Fruit fly (Drosophila melanogaster): ENCODE data around the gene RhoGAP71E.

Gene RhoGAP71E

dm6 chr3L:15553993-15554644 lies 34.5 kb upstream of the RhoGAP71E start, which contains the start of gene AGO2 (continued):
- TF ChIP-seq CG12219 (GFP tag; optimal IDR thresholded peaks at IDR 0.05) (no peak), scrt (GFP tag; optimal IDR thresholded peaks at IDR 0.05) (peak; percentile 40), Doc2 (GFP tag; IDR thresholded peaks at IDR 0.05) (no peak), ap (GFP tag; IDR thresholded peaks at IDR 0.05) (no peak), CG9876 (GFP tag; optimal IDR thresholded peaks at IDR 0.05) (no peak), wor (GFP tag; IDR thresholded peaks at IDR 0.05) (no peak), zen2 (GFP tag; IDR thresholded peaks at IDR 0.05; ENCODE audit: partially characterized antibody) (peak; percentile 69; the same call in 2 of the 3 replicates), her (GFP tag; optimal IDR thresholded peaks at IDR 0.05) (peak; percentile 50), dan (GFP tag; IDR thresholded peaks at IDR 0.05) (no peak), Max (GFP tag; optimal IDR thresholded peaks at IDR 0.05) (no peak), Dfd (GFP tag; optimal IDR thresholded peaks at IDR 0.05) (no peak), CG32767 (GFP tag; IDR thresholded peaks at IDR 0.05) (no peak), Blimp-1 (GFP tag; optimal IDR thresholded peaks at IDR 0.05) (no peak), CG5245 (GFP tag; optimal IDR thresholded peaks at IDR 0.05) (no peak), gce (GFP tag; IDR thresholded peaks at IDR 0.05) (no peak), HmgD (GFP tag; optimal IDR thresholded peaks at IDR 0.05) (peak; percentile 91), Xbp1 (GFP tag; optimal IDR thresholded peaks at IDR 0.05) (no peak), CG11456 (GFP tag; IDR thresholded peaks at IDR 0.05) (no peak), fru (optimal IDR thresholded peaks at IDR 0.05) (no peak), H15 (GFP tag; IDR thresholded peaks at IDR 0.05) (no peak), CG15269 (tag; optimal IDR thresholded peaks at IDR 0.05) (no peak), CG2678 (tag; optimal IDR thresholded peaks at IDR 0.05) (no peak), CG7987 (GFP tag; optimal IDR thresholded peaks at IDR 0.05) (no peak), CG7839 (tag; optimal IDR thresholded peaks at IDR 0.05) (no peak), CG9609 (GFP tag; optimal IDR thresholded peaks at IDR 0.05) (no peak), Hr39 (optimal IDR thresholded peaks at IDR 0.05) (no peak), CG18476 (GFP tag; optimal IDR thresholded peaks at IDR 0.05) (no peak), gcm (GFP tag; optimal IDR thresholded peaks at IDR 0.05) (no peak), zfh1 (GFP tag; IDR thresholded peaks at IDR 0.05) (no peak), amos (GFP tag; IDR thresholded peaks at IDR 0.05; ENCODE audit: partially characterized antibody) (peak; percentile 74), CG2875 (GFP tag; optimal IDR thresholded peaks at IDR 0.05) (no peak), CG1602 (GFP tag; optimal IDR thresholded peaks at IDR 0.05) (no peak), CG2202 (tag; optimal IDR thresholded peaks at IDR 0.05) (no peak), btn (GFP tag; optimal IDR thresholded peaks at IDR 0.05) (no peak), ham (GFP tag; IDR thresholded peaks at IDR 0.05) (no peak), Nf-YB (GFP tag; optimal IDR thresholded peaks at IDR 0.05) (no peak), CG7928 (GFP tag; optimal IDR thresholded peaks at IDR 0.05) (no peak), CG14710 (tag; optimal IDR thresholded peaks at IDR 0.05) (peak; percentile 81), tin (GFP tag; optimal IDR thresholded peaks at IDR 0.05) (peak; percentile 4), Mrtf (GFP tag; IDR thresholded peaks at IDR 0.05) (no peak), fd96Cb (tag; optimal IDR thresholded peaks at IDR 0.05) (no peak), CG8359 (GFP tag; optimal IDR thresholded peaks at IDR 0.05; ENCODE audit: borderline replicate concordance) (no peak), CG9797 (GFP tag; optimal IDR thresholded peaks at IDR 0.05) (peak; percentile 53), nerfin-2 (GFP tag; IDR thresholded peaks at IDR 0.05; ENCODE audit: partially characterized antibody) (peak; percentile 73; the same call in 1 of the 2 replicates), CHES-1-like (GFP tag; optimal IDR thresholded peaks at IDR 0.05) (peak; percentile 54), CG12071 (GFP tag; optimal IDR thresholded peaks at IDR 0.05) (no peak), CG10654 (GFP tag; optimal IDR thresholded peaks at IDR 0.05) (no peak), CG31365 (tag; optimal IDR thresholded peaks at IDR 0.05) (peak; percentile 3), Neu2 (GFP tag; optimal IDR thresholded peaks at IDR 0.05; ENCODE audit: borderline replicate concordance) (peak; percentile 47), CG13424 (tag; optimal IDR thresholded peaks at IDR 0.05) (peak; percentile 8), nom (GFP tag; optimal IDR thresholded peaks at IDR 0.05) (peak; percentile 100)

Data from whole organism, embryonic.